Worm (Caenorhabditis elegans): ENCODE results near the gene ser-6.
"Not testable (repeated sequence)": the region's sequence is repeated elsewhere in the genome, so short reads cannot be mapped to it uniquely, and the experiment has no call there.

ser-6 gene

ce11 chrIV:2959798-2960197 lies at the start of gene ser-6:
Gene ser-6, plus strand, starts transcription at chrIV:2960098.
- TF ChIP-seq ceh-22 (tag; optimal IDR thresholded peaks at IDR 0.05) (no peak), unc-42 (tag; optimal IDR thresholded peaks at IDR 0.05) (peak; percentile 29), pqm-1 (tag; optimal IDR thresholded peaks at IDR 0.05) (no peak), ceh-34 (tag; optimal IDR thresholded peaks at IDR 0.05) (no peak)

DNA sequence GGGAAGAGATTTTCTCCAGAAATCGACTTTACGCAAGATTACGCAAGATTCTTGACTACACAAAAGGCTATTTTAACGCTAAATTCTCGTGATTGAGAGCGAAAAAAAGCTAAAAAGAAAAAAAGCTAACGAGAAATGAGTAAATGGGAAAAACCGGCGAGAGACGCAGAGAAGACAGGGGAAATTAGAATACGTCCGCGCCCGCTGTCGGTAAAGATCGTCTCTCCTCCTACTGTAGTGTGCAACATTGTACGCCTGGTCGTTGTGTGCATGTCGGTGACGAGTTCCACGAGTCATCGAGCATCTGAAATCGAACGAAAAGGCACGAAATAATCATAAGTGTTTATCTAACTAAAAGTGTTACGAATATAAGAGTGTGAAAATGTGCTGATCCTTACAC lies 45.4 kb upstream of the ser-6 start:
- TF ChIP-seq ref-2 (tag; optimal IDR thresholded peaks at IDR 0.05) (no peak), unc-86 (tag; optimal IDR thresholded peaks at IDR 0.05) (no peak), pqm-1 (tag; optimal IDR thresholded peaks at IDR 0.05) (no peak), C08G9.2 (tag; optimal IDR thresholded peaks at IDR 0.05) (no peak), pat-9 (tag; optimal IDR thresholded peaks at IDR 0.05) (no peak), ceh-19 (GFP tag; optimal IDR thresholded peaks at IDR 0.05) (no peak), pha-4 (tag; optimal IDR thresholded peaks at IDR 0.05) (no peak), nhr-11 (tag; optimal IDR thresholded peaks at IDR 0.05) (no peak), ceh-48 (tag; optimal IDR thresholded peaks at IDR 0.05) (no peak), tbx-7 (tag; optimal IDR thresholded peaks at IDR 0.05) (no peak), C38D4.7 (GFP tag; optimal IDR thresholded peaks at IDR 0.05) (no peak), ztf-16 (tag; optimal IDR thresholded peaks at IDR 0.05) (no peak), pax-1 (tag; optimal IDR thresholded peaks at IDR 0.05) (no peak), unc-55 (GFP tag; optimal IDR thresholded peaks at IDR 0.05) (no peak), sox-2 (GFP tag; IDR thresholded peaks at IDR 0.05) (no peak)

- TF ChIP-seq ceh-19 (GFP tag; optimal IDR thresholded peaks at IDR 0.05) (no peak), K09A11.1 (tag; optimal IDR thresholded peaks at IDR 0.05; ENCODE audit: insufficient read depth) (no peak), eyg-1 (tag; optimal IDR thresholded peaks at IDR 0.05) (no peak), pqm-1 (tag; optimal IDR thresholded peaks at IDR 0.05) (no peak), ceh-30 (tag; optimal IDR thresholded peaks at IDR 0.05) (no peak), madf-2 (tag; optimal IDR thresholded peaks at IDR 0.05) (no peak), ceh-24 (tag; optimal IDR thresholded peaks at IDR 0.05) (no peak), ets-4 (tag; optimal IDR thresholded peaks at IDR 0.05) (no peak), C08G9.2 (tag; optimal IDR thresholded peaks at IDR 0.05) (no peak), pha-4 (tag; optimal IDR thresholded peaks at IDR 0.05) (no peak), lin-11 (tag; optimal IDR thresholded peaks at IDR 0.05) (no peak), ceh-48 (tag; optimal IDR thresholded peaks at IDR 0.05) (no peak)
These were observed 43.9 kb upstream of the ser-6 start for ce11 chrIV:2916043-2916442.

- not testable (repeated sequence) for TF ChIP-seq ceh-31 (tag; optimal IDR thresholded peaks at IDR 0.05); odd-2 (tag; optimal IDR thresholded peaks at IDR 0.05); unc-3 (GFP tag; conservative IDR thresholded peaks at IDR 0.05); unc-3 (tag; optimal IDR thresholded peaks at IDR 0.05)
These were observed 42.2 kb upstream of the ser-6 start, which contains the start of gene Y54G2A.50 for ce11 chrIV:2917729-2918128. Gene Y54G2A.50, plus strand, starts transcription at chrIV:2918029.

ce11 chrIV:2922196-2922595 lies 37.7 kb upstream of the ser-6 start, which contains the start of gene fbxc-45:
Gene fbxc-45, minus strand, starts transcription at chrIV:2922243.
- no peak for TF ChIP-seq dve-1 (tag; optimal IDR thresholded peaks at IDR 0.05)
- TF ChIP-seq hlh-8 (tag; optimal IDR thresholded peaks at IDR 0.05): no peak
- no peak for TF ChIP-seq ceh-22 (tag; optimal IDR thresholded peaks at IDR 0.05)
- no peak for TF ChIP-seq ceh-48 (tag; optimal IDR thresholded peaks at IDR 0.05)
- TF ChIP-seq ceh-30 (tag; optimal IDR thresholded peaks at IDR 0.05): no peak
- no peak for TF ChIP-seq hlh-15 (tag; optimal IDR thresholded peaks at IDR 0.05)
- TF ChIP-seq ahr-1 (tag; optimal IDR thresholded peaks at IDR 0.05): no peak
- no peak for TF ChIP-seq pha-2 (tag; optimal IDR thresholded peaks at IDR 0.05)
- no peak for TF ChIP-seq pqm-1 (tag; optimal IDR thresholded peaks at IDR 0.05)
- TF ChIP-seq gmeb-2 (tag; optimal IDR thresholded peaks at IDR 0.05): no peak
- TF ChIP-seq ceh-19 (GFP tag; optimal IDR thresholded peaks at IDR 0.05): no peak

Data from whole organism, late embryonic.